Worm (Caenorhabditis elegans) whole organism, L1 larva: ENCODE data around the gene F41G3.18.

Source experiments
- C34B4.2 ChIP-seq: sonication (generic microtip); optimal IDR thresholded peaks from 2 replicates; lab custom pipeline; 2017; ENCODE audit warnings: mild to moderate bottlenecking, missing genetic modification characterization, missing compliant biosample characterization
- blmp-1 ChIP-seq: fragments of 150-350 bp; optimal IDR thresholded peaks from 2 replicates; lab custom pipeline; 2014; ENCODE audit warnings: missing biosample characterization, missing genetic modification characterization
- ceh-63 ChIP-seq: fragments of 200-800 bp; sonication (Bioruptor generic); optimal IDR thresholded peaks from 2 replicates; lab custom pipeline; 2018; ENCODE audit warnings: mild to moderate bottlenecking, missing genetic modification characterization, missing compliant biosample characterization
- elt-3 ChIP-seq, 6 experiments: fragments of 150-350 bp in 1 of 6; sonication (generic microtip); optimal IDR thresholded peaks; 2 replicates each; lab custom pipeline; 2017 to 2018; ENCODE audit warnings: missing biosample characterization in 6 of 6, missing genetic modification characterization in 6 of 6, inconsistent platforms in 1 of 6
- lin-39 ChIP-seq: fragments of 150-350 bp; optimal IDR thresholded peaks from 2 replicates; lab custom pipeline; 2014; ENCODE audit warnings: missing biosample characterization, missing genetic modification reagents, missing genetic modification characterization
- mep-1 ChIP-seq: fragments of 150-350 bp; optimal IDR thresholded peaks from 2 replicates; lab custom pipeline; 2014; ENCODE audit warnings: missing biosample characterization, missing genetic modification characterization
- nhr-85 ChIP-seq: sonication (generic microtip); peaks from one replicate; lab custom pipeline; 2016; ENCODE audit warnings: missing genetic modification characterization, inconsistent platforms, missing compliant biosample characterization
- pqm-1 ChIP-seq: sonication (generic microtip); optimal IDR thresholded peaks from 3 replicates; lab custom pipeline; 2017; ENCODE audit warnings: missing biosample characterization, missing genetic modification characterization
- skn-1 ChIP-seq: fragments of 150-350 bp; optimal IDR thresholded peaks from 2 replicates; lab custom pipeline; 2014; ENCODE audit warnings: missing biosample characterization, missing genetic modification characterization
- snu-23 ChIP-seq: sonication (generic microtip); optimal IDR thresholded peaks from 2 replicates; lab custom pipeline; 2016; ENCODE audit warnings: missing genetic modification characterization, missing compliant biosample characterization
- zag-1 ChIP-seq: fragments of 150-350 bp; optimal IDR thresholded peaks from 2 replicates; lab custom pipeline; 2014; ENCODE audit warnings: missing biosample characterization, missing genetic modification characterization
- ztf-4 ChIP-seq: fragments of 150-350 bp; optimal IDR thresholded peaks from 2 replicates; lab custom pipeline; 2014; ENCODE audit warnings: missing biosample characterization, missing genetic modification characterization

- TF ChIP-seq blmp-1 (tag; lab: Kevin White, UChicago): no peak
- TF ChIP-seq ztf-4 (tag; lab: Kevin White, UChicago): no peak
- no peak for TF ChIP-seq lin-39 (tag; lab: Kevin White, UChicago)
- TF ChIP-seq C34B4.2 (tag; lab: Kevin White, UChicago): no peak
- TF ChIP-seq ceh-63 (GFP tag; lab: Kevin White, UChicago): no peak
- no peak for TF ChIP-seq pqm-1 (tag; lab: Kevin White, UChicago)
- TF ChIP-seq snu-23 (GFP tag; lab: Kevin White, UChicago): no peak
- no peak for TF ChIP-seq nhr-85
- TF ChIP-seq elt-3 (tag; optimal IDR thresholded peaks at IDR 0.05; lab: Kevin White, UChicago): no peak
- no peak for TF ChIP-seq zag-1 (tag; lab: Kevin White, UChicago)
- no peak for TF ChIP-seq skn-1
- TF ChIP-seq mep-1 (tag; lab: Kevin White, UChicago): no peak
Measured at ce11 chrII:6756232-6756631, 11.9 kb upstream of the F41G3.18 start, which contains the start of gene F41G3.3.
